Worm (Caenorhabditis elegans): ENCODE results near the gene M60.4.

ce11 chrX:8255433-8255832 is 19.3 kb upstream of the M60.4 start:
- TF ChIP-seq klf-2 (GFP tag; conservative IDR thresholded peaks at IDR 0.05) (no peak), flt-1 (GFP tag; IDR thresholded peaks at IDR 0.05) (no peak), cog-1 (tag; optimal IDR thresholded peaks at IDR 0.05) (no peak), ref-1 (GFP tag; conservative IDR thresholded peaks at IDR 0.05) (no peak)
